Worm (Caenorhabditis elegans) whole organism, L3 larva: ENCODE measurements around the gene jmjd-3.2.

Source experiments
- ZK546.5 ChIP-seq: sonication (generic microtip); optimal IDR thresholded peaks from 2 replicates; lab custom pipeline; 2017; ENCODE audit warnings: missing biosample characterization, missing genetic modification characterization
- fkh-10 ChIP-seq: sonication (generic microtip); optimal IDR thresholded peaks from 2 replicates; lab custom pipeline; 2017; ENCODE audit warnings: missing biosample characterization, missing genetic modification reagents, missing genetic modification characterization
- nhr-76 ChIP-seq: fragments of 150-350 bp; sonication (generic microtip); optimal IDR thresholded peaks from 5 replicates; lab custom pipeline; 2014; ENCODE audit warnings: missing biosample characterization, missing genetic modification characterization
- pqm-1 ChIP-seq: fragments of 150-350 bp; optimal IDR thresholded peaks from 2 replicates; lab custom pipeline; 2017; ENCODE audit warnings: missing biosample characterization, missing genetic modification characterization, inconsistent platforms
- unc-39 ChIP-seq: sonication (generic microtip); optimal IDR thresholded peaks from 4 replicates; lab custom pipeline; 2017; ENCODE audit warnings: missing biosample characterization, missing genetic modification characterization
- zag-1 ChIP-seq: fragments of 150-350 bp; optimal IDR thresholded peaks from 2 replicates; lab custom pipeline; 2014; ENCODE audit warnings: missing biosample characterization, missing genetic modification characterization
- ztf-4 ChIP-seq: fragments of 150-350 bp; optimal IDR thresholded peaks from 2 replicates; lab custom pipeline; 2014; ENCODE audit warnings: missing biosample characterization, missing genetic modification characterization

- TF ChIP-seq fkh-10 (GFP tag; lab: Kevin White, UChicago) (no peak), zag-1 (no peak), pqm-1 (tag; lab: Kevin White, UChicago) (no peak), ztf-4 (tag; lab: Kevin White, UChicago) (no peak), ZK546.5 (tag; lab: Kevin White, UChicago) (no peak), nhr-76 (tag; lab: Kevin White, UChicago) (no peak), unc-39 (no peak)
Observed at ce11 chrX:14464513-14464912, 16.5 kb downstream of the jmjd-3.2 start, which contains the start of gene M163.7.
